Worm (Caenorhabditis elegans): Measurements from ENCODE around the gene snx-17.

Gene snx-17

DNA sequence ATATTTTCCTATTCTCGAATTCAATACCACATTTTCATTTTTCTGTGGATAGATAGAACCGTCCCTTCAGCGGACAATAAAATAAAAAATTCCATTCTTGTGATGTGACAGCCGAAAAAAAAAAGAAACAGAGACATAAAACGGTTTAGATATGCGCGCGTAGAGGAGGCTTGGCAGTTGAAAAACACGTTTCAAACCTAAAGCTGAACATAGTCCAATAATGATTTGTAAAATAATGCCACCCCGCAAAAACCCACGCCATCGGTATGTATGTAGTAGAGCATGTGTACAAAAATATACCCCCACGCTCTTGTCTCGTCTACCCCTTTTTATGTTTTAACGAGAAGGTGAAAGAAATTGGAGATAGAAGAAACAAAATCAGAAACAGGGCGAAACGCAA is 13.4 kb downstream of the snx-17 start (continued):
- no peak for TF ChIP-seq B0035.1 (tag; optimal IDR thresholded peaks at IDR 0.05)
- TF ChIP-seq hmg-20 (GFP tag; IDR thresholded peaks at IDR 0.05): no peak
- peak; percentile 57; the same call in 1 of the 2 replicates for TF ChIP-seq lin-26 (GFP tag; IDR thresholded peaks at IDR 0.05)
- no peak for TF ChIP-seq efl-1 (GFP tag; optimal IDR thresholded peaks at IDR 0.05)
- TF ChIP-seq mxl-1 (tag; optimal IDR thresholded peaks at IDR 0.05): peak; percentile 2
- TF ChIP-seq D2030.7 (GFP tag; IDR thresholded peaks at IDR 0.05): no peak
- no peak for TF ChIP-seq nfya-2 (GFP tag; IDR thresholded peaks at IDR 0.05)
- TF ChIP-seq T26A5.8 (tag; optimal IDR thresholded peaks at IDR 0.05): no peak
- TF ChIP-seq ceh-27 (GFP tag; optimal IDR thresholded peaks at IDR 0.05): no peak
- no peak for TF ChIP-seq atf-7 (tag; optimal IDR thresholded peaks at IDR 0.05)
- TF ChIP-seq snpc-3.4 (tag; optimal IDR thresholded peaks at IDR 0.05): no peak
- TF ChIP-seq attf-6 (GFP tag; IDR thresholded peaks at IDR 0.05): no peak
- no peak for TF ChIP-seq F52B5.7 (tag; optimal IDR thresholded peaks at IDR 0.05)
- no peak for TF ChIP-seq xnd-1 (tag; optimal IDR thresholded peaks at IDR 0.05)
- TF ChIP-seq hlh-26 (GFP tag; conservative IDR thresholded peaks at IDR 0.05): no peak
- no peak for TF ChIP-seq hrde-1 (tag; optimal IDR thresholded peaks at IDR 0.05; ENCODE audit: borderline replicate concordance)
- TF ChIP-seq ztf-6 (GFP tag; IDR thresholded peaks at IDR 0.05): no peak
- no peak for TF ChIP-seq egrh-3 (GFP tag; IDR thresholded peaks at IDR 0.05)
- TF ChIP-seq nhr-27 (tag; optimal IDR thresholded peaks at IDR 0.05): no peak
- TF ChIP-seq ceh-40 (GFP tag; IDR thresholded peaks at IDR 0.05): no peak
- TF ChIP-seq F22D6.2 (tag; optimal IDR thresholded peaks at IDR 0.05): no peak
- no peak for TF ChIP-seq dpff-1 (tag; optimal IDR thresholded peaks at IDR 0.05)
- no peak for TF ChIP-seq hsf-1 (GFP tag; IDR thresholded peaks at IDR 0.05)
- TF ChIP-seq mes-4 (tag; optimal IDR thresholded peaks at IDR 0.05): no peak
- peak in 1 of 3 experiments; percentile 14 for TF ChIP-seq lin-35 (GFP tag; optimal IDR thresholded peaks at IDR 0.05)
- no peak for TF ChIP-seq snpc-1.1 (tag; optimal IDR thresholded peaks at IDR 0.05; ENCODE audit: insufficient read depth)
- TF ChIP-seq tbx-9 (tag; optimal IDR thresholded peaks at IDR 0.05; ENCODE audit: borderline replicate concordance): no peak
- TF ChIP-seq C17E4.6 (GFP tag; IDR thresholded peaks at IDR 0.05): no peak
- no peak for TF ChIP-seq ztf-3 (GFP tag; optimal IDR thresholded peaks at IDR 0.05)

DNA sequence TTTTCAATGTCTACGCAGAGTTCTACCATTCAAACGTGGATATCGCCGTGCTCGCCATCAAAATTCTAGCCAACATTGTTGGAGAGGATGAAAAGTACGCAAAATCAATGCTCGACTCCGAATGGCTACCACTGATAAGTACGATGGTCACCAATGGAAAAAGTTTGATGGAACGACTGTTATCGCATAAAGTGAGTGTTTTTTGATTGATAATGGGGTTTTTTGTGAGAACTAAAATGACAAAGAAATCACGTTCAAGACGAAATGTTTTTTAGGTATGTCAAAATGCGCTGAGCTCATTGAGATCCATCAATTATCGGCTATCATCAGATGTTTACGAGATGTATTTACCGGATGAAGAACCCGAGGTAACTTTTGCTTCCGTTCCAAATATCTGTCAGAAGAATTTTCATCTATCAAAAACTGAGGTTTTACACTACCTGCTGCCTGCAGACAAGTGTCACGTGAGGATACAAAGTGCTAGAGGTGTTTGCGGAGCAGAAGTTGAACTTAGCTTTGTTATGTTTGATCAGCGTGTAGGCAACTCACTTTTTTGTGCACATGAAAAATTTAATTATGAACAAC is 15.8 kb downstream of the snx-17 start:
- no peak for TF ChIP-seq Y53G8AR.9 (GFP tag; conservative IDR thresholded peaks at IDR 0.05)
- TF ChIP-seq fkh-3 (tag; optimal IDR thresholded peaks at IDR 0.05): no peak
- 0 out of 2 replicates have a peak, but pooled peaks have one; percentile 10 for TF ChIP-seq madf-3 (GFP tag; IDR thresholded peaks at IDR 0.05)
- peak; percentile 24 for TF ChIP-seq nhr-80 (tag; optimal IDR thresholded peaks at IDR 0.05)
- TF ChIP-seq let-526 (GFP tag; IDR thresholded peaks at IDR 0.05): 0 out of 2 replicates have a peak, but pooled peaks have one; percentile 35
- 0 out of 2 replicates have a peak, but pooled peaks have one; percentile 30 for TF ChIP-seq pbrm-1 (GFP tag; IDR thresholded peaks at IDR 0.05)
- TF ChIP-seq ama-1 (optimal IDR thresholded peaks at IDR 0.05): peak; percentile 34
- no peak for TF ChIP-seq ama-1 (GFP tag; optimal IDR thresholded peaks at IDR 0.05)
- TF ChIP-seq nhr-90 (tag; optimal IDR thresholded peaks at IDR 0.05): no peak
- TF ChIP-seq B0336.3 (GFP tag; IDR thresholded peaks at IDR 0.05): 0 out of 2 replicates have a peak, but pooled peaks have one; percentile 40

Data from whole organism, young adult.